Fruit fly (Drosophila melanogaster) whole organism, embryonic: Measurements from ENCODE around the gene mRpL55.
A peak's percentile ranks its signal among the peaks of the same experiment; 100 is the strongest.

Experiments used
- Ada2b ChIP-seq: fragments of 200-800 bp; sonication (Bioruptor generic); IDR thresholded peaks from 2 replicates; pipeline ENCODE4 v1.3.6; 2022; ENCODE audit warnings: missing biosample characterization, missing genetic modification characterization
- BtbVII ChIP-seq: fragments of 200-800 bp; sonication (Bioruptor generic); optimal IDR thresholded peaks from 3 replicates; lab custom pipeline; 2017; ENCODE audit warnings: missing biosample characterization, mild to moderate bottlenecking, missing genetic modification characterization
- CG10321 ChIP-seq: fragments of 200-800 bp; sonication (Bioruptor generic); IDR thresholded peaks from 2 replicates; pipeline ENCODE4 v1.3.6; 2022; ENCODE audit warnings: missing biosample characterization, missing genetic modification characterization
- CG11723 ChIP-seq: fragments of 200-800 bp; sonication (Bioruptor generic); optimal IDR thresholded peaks from 2 replicates; lab custom pipeline; 2017; ENCODE audit warnings: missing biosample characterization, mild to moderate bottlenecking, missing genetic modification characterization
- CG12155 ChIP-seq: fragments of 200-800 bp; sonication (Bioruptor generic); optimal IDR thresholded peaks from 3 replicates; lab custom pipeline; 2016; ENCODE audit warnings: missing biosample characterization, missing genetic modification characterization
- CG1233 ChIP-seq: fragments of 200-800 bp; sonication (Bioruptor generic); optimal IDR thresholded peaks from 4 replicates; lab custom pipeline; 2018; ENCODE audit warnings: missing biosample characterization, mild to moderate bottlenecking, missing genetic modification characterization
- CG12391 ChIP-seq: fragments of 200-800 bp; sonication (Bioruptor generic); optimal IDR thresholded peaks from 3 replicates; lab custom pipeline; 2018; ENCODE audit warnings: missing biosample characterization, mild to moderate bottlenecking, missing genetic modification characterization, moderate library complexity
- CG14014 ChIP-seq: fragments of 200-800 bp; sonication (Bioruptor generic); IDR thresholded peaks from 2 replicates; pipeline ENCODE4 v1.3.6; 2022; ENCODE audit warnings: missing biosample characterization, missing genetic modification characterization
- CG15514 ChIP-seq: fragments of 200-800 bp; sonication (Bioruptor generic); optimal IDR thresholded peaks from 3 replicates; lab custom pipeline; 2017; ENCODE audit warnings: missing biosample characterization, missing genetic modification characterization, mild to moderate bottlenecking, moderate library complexity, missing genetic modification reagents
- CG16863 ChIP-seq: fragments of 200-800 bp; sonication (Bioruptor generic); optimal IDR thresholded peaks from 3 replicates; lab custom pipeline; 2016; ENCODE audit warnings: missing biosample characterization, missing genetic modification characterization
- CG32532 ChIP-seq: fragments of 200-800 bp; sonication (Bioruptor generic); IDR thresholded peaks from 2 replicates; pipeline ENCODE4 v1.3.6; 2022; ENCODE audit warnings: missing biosample characterization, missing genetic modification characterization
- CG6175 ChIP-seq: fragments of 200-800 bp; sonication (Bioruptor generic); IDR thresholded peaks from 3 replicates; pipeline ENCODE4 v1.3.6; 2022; ENCODE audit warnings: missing biosample characterization, missing genetic modification characterization
- CG6813 ChIP-seq: fragments of 200-800 bp; sonication (Bioruptor generic); optimal IDR thresholded peaks from 2 replicates; lab custom pipeline; 2017; ENCODE audit warnings: missing biosample characterization, missing genetic modification characterization, mild to moderate bottlenecking, moderate library complexity, missing genetic modification reagents
- CG7357 ChIP-seq: fragments of 200-800 bp; sonication (Bioruptor generic); IDR thresholded peaks from 3 replicates; pipeline ENCODE4 v1.3.6; 2022; ENCODE audit warnings: missing biosample characterization, missing genetic modification characterization
- CG7556 ChIP-seq: fragments of 200-800 bp; sonication (Bioruptor generic); optimal IDR thresholded peaks from 2 replicates; lab custom pipeline; 2017; ENCODE audit warnings: missing biosample characterization, mild to moderate bottlenecking, missing genetic modification characterization
- CG7839 ChIP-seq: fragments of 200-800 bp; sonication (Bioruptor generic); optimal IDR thresholded peaks from 3 replicates; lab custom pipeline; 2018; ENCODE audit warnings: missing biosample characterization, mild to moderate bottlenecking, missing genetic modification characterization, moderate library complexity
- CG7963 ChIP-seq: fragments of 200-800 bp; sonication (Bioruptor generic); IDR thresholded peaks from 3 replicates; pipeline ENCODE4 v1.3.6; 2022; ENCODE audit warnings: missing biosample characterization, missing genetic modification characterization; ENCODE audit not compliant: partially characterized antibody
- CG9727 ChIP-seq: fragments of 200-800 bp; sonication (Bioruptor generic); optimal IDR thresholded peaks from 3 replicates; lab custom pipeline; 2017; ENCODE audit warnings: missing biosample characterization, mild to moderate bottlenecking, missing genetic modification characterization
- CkIIα-i1 ChIP-seq: fragments of 200-800 bp; sonication (Bioruptor generic); IDR thresholded peaks from 2 replicates; pipeline ENCODE4 v1.3.6; 2022; ENCODE audit warnings: missing biosample characterization, missing genetic modification characterization
- D ChIP-seq, 2 experiments: fragments of 200-800 bp in 1 of 2; fragments of >200 bp in 1 of 2; sonication (Bioruptor generic) in 1 of 2; optimal IDR thresholded peaks; 2 replicates in 1 of 2; 3 replicates in 1 of 2; lab custom pipeline; 2017; ENCODE audit warnings: mild to moderate bottlenecking in 1 of 2, missing biosample characterization in 1 of 2, missing genetic modification characterization in 1 of 2, missing genetic modification reagents in 1 of 2
- Ets97D ChIP-seq: fragments of 200-800 bp; sonication (Bioruptor generic); optimal IDR thresholded peaks from 3 replicates; lab custom pipeline; 2016; ENCODE audit warnings: missing biosample characterization, missing genetic modification characterization
- Hr51 ChIP-seq, 2 experiments: fragments of 200-800 bp; sonication (Bioruptor generic); optimal IDR thresholded peaks; 2 replicates in 1 of 2; 3 replicates in 1 of 2; lab custom pipeline; 2016 to 2018; ENCODE audit warnings: missing biosample characterization in 2 of 2, missing genetic modification characterization in 2 of 2, mild to moderate bottlenecking in 1 of 2, moderate library complexity in 1 of 2
- Hr78 ChIP-seq, 2 experiments: fragments of 200-800 bp in 1 of 2; fragments of >200 bp in 1 of 2; sonication (Bioruptor generic) in 1 of 2; optimal IDR thresholded peaks; 2 replicates each; lab custom pipeline; 2017 to 2019; ENCODE audit warnings: missing biosample characterization in 2 of 2, missing genetic modification characterization in 2 of 2, mild to moderate bottlenecking in 1 of 2, moderate library complexity in 1 of 2
- Mad ChIP-seq: fragments of 200-800 bp; sonication (Bioruptor generic); optimal IDR thresholded peaks from 2 replicates; lab custom pipeline; 2016; ENCODE audit warnings: missing biosample characterization, missing genetic modification characterization
- Med ChIP-seq: fragments of 200-800 bp; sonication (Bioruptor generic); peaks from one replicate; lab custom pipeline; 2016; ENCODE audit warnings: missing biosample characterization, missing genetic modification characterization, mild to moderate bottlenecking, inconsistent platforms, moderate library complexity
- Meics ChIP-seq: fragments of 200-800 bp; sonication (Bioruptor generic); optimal IDR thresholded peaks from 2 replicates; lab custom pipeline; 2017; ENCODE audit warnings: missing biosample characterization, mild to moderate bottlenecking, missing genetic modification characterization
- Neu2 ChIP-seq: fragments of 200-800 bp; sonication (Bioruptor generic); optimal IDR thresholded peaks from 3 replicates; lab custom pipeline; 2016; ENCODE audit warnings: missing biosample characterization, missing genetic modification characterization, borderline replicate concordance
- PHDP ChIP-seq: fragments of 200-800 bp; sonication (Bioruptor generic); optimal IDR thresholded peaks from 3 replicates; lab custom pipeline; 2018; ENCODE audit warnings: missing biosample characterization, mild to moderate bottlenecking, missing genetic modification characterization, moderate library complexity
- Xrp1 ChIP-seq: fragments of 200-800 bp; sonication (Bioruptor generic); IDR thresholded peaks from 2 replicates; pipeline ENCODE4 v1.3.6; 2022; ENCODE audit warnings: missing biosample characterization, missing genetic modification characterization
- chm ChIP-seq: fragments of 200-800 bp; sonication (Bioruptor generic); IDR thresholded peaks from 2 replicates; pipeline ENCODE4 v1.3.6; 2022; ENCODE audit warnings: missing biosample characterization, missing genetic modification characterization
- dimm ChIP-seq: fragments of 200-800 bp; sonication (Bioruptor generic); IDR thresholded peaks from 2 replicates; pipeline ENCODE4 v1.3.6; 2022; ENCODE audit warnings: missing biosample characterization, missing genetic modification characterization
- dysf ChIP-seq: fragments of 200-800 bp; sonication (Bioruptor generic); IDR thresholded peaks from 3 replicates; pipeline ENCODE4 v1.3.6; 2022; ENCODE audit warnings: missing biosample characterization, missing genetic modification characterization
- en ChIP-seq: fragments of 200-800 bp; sonication (Bioruptor generic); optimal IDR thresholded peaks from 2 replicates; lab custom pipeline; 2016; ENCODE audit warnings: missing biosample characterization, missing genetic modification characterization
- eve ChIP-seq, 2 experiments: fragments of >200 bp; optimal IDR thresholded peaks; 2 replicates each; lab custom pipeline; 2017; ENCODE audit warnings: missing biosample characterization in 2 of 2, missing genetic modification characterization in 2 of 2
- gcm2 ChIP-seq: fragments of 200-800 bp; sonication (Bioruptor generic); optimal IDR thresholded peaks from 2 replicates; lab custom pipeline; 2016; ENCODE audit warnings: missing biosample characterization, missing genetic modification characterization
- grau ChIP-seq: fragments of 200-800 bp; optimal IDR thresholded peaks from 3 replicates; lab custom pipeline; 2019; ENCODE audit warnings: missing biosample characterization, mild to moderate bottlenecking, missing genetic modification characterization, moderate library complexity
- lab ChIP-seq: fragments of 200-800 bp; sonication (Bioruptor generic); optimal IDR thresholded peaks from 3 replicates; lab custom pipeline; 2017; ENCODE audit warnings: missing biosample characterization, missing genetic modification characterization, mild to moderate bottlenecking, moderate library complexity, missing genetic modification reagents
- mam ChIP-seq: fragments of 200-800 bp; sonication (Bioruptor generic); optimal IDR thresholded peaks from 3 replicates; lab custom pipeline; 2016; ENCODE audit warnings: missing biosample characterization, missing genetic modification characterization
- phol ChIP-seq: fragments of 200-800 bp; sonication (Bioruptor generic); optimal IDR thresholded peaks from 3 replicates; lab custom pipeline; 2018; ENCODE audit warnings: missing biosample characterization, mild to moderate bottlenecking, missing genetic modification characterization, moderate library complexity
- pum ChIP-seq: fragments of 200-800 bp; sonication (Bioruptor generic); optimal IDR thresholded peaks from 2 replicates; lab custom pipeline; 2016; ENCODE audit warnings: missing biosample characterization, missing genetic modification characterization
- slbo ChIP-seq: fragments of 200-800 bp; sonication (Bioruptor generic); IDR thresholded peaks from 2 replicates; pipeline ENCODE4 v1.3.6; 2022; ENCODE audit warnings: missing biosample characterization, missing genetic modification characterization
- tin ChIP-seq: fragments of 200-800 bp; sonication (Bioruptor generic); optimal IDR thresholded peaks from 3 replicates; lab custom pipeline; 2016; ENCODE audit warnings: missing biosample characterization, missing genetic modification characterization
- toy ChIP-seq: fragments of 200-800 bp; sonication (Bioruptor generic); IDR thresholded peaks from 2 replicates; pipeline ENCODE4 v1.3.6; 2022; ENCODE audit warnings: missing biosample characterization, missing genetic modification characterization
- vnd ChIP-seq: fragments of 200-800 bp; sonication (Bioruptor generic); IDR thresholded peaks from 3 replicates; pipeline ENCODE4 v1.3.6; 2022; ENCODE audit warnings: missing biosample characterization, missing genetic modification characterization; ENCODE audit not compliant: partially characterized antibody
- wor ChIP-seq: fragments of 200-800 bp; sonication (Bioruptor generic); IDR thresholded peaks from 2 replicates; pipeline ENCODE4 v1.3.6; 2022; ENCODE audit warnings: missing biosample characterization, missing genetic modification characterization
- zf30C ChIP-seq: fragments of 200-800 bp; sonication (Bioruptor generic); optimal IDR thresholded peaks from 3 replicates; lab custom pipeline; 2018; ENCODE audit warnings: missing biosample characterization, mild to moderate bottlenecking, missing genetic modification characterization
- zfh1 ChIP-seq: fragments of 200-800 bp; sonication (Bioruptor generic); IDR thresholded peaks from 3 replicates; pipeline ENCODE4 v1.3.6; 2022; ENCODE audit warnings: missing biosample characterization, missing genetic modification characterization

mRpL55 gene

dm6 chr3R:19093127-19093812, 1.4 kb downstream of the mRpL55 start (continued):
- TF ChIP-seq slbo (GFP tag; lab: Robert Waterston, UW) = peak; percentile 62
- TF ChIP-seq pum (GFP tag; lab: Kevin White, UChicago) = peak; percentile 21
- TF ChIP-seq Hr78 (GFP tag; optimal IDR thresholded peaks at IDR 0.05; lab: Kevin White, UChicago) = no peak
- TF ChIP-seq D (optimal IDR thresholded peaks at IDR 0.05; lab: Kevin White, UChicago) = no peak
- TF ChIP-seq D (GFP tag; optimal IDR thresholded peaks at IDR 0.05; lab: Kevin White, UChicago) = peak; percentile 15
- no peak for TF ChIP-seq wor (GFP tag; lab: Robert Waterston, UW)
- peak; percentile 56; the same call in 1 of the 2 replicates for TF ChIP-seq chm
- no peak for TF ChIP-seq zf30C
- TF ChIP-seq zfh1 (GFP tag; lab: Robert Waterston, UW) = 0 out of 3 replicates have a peak, but pooled peaks have one; percentile 3
- TF ChIP-seq Hr51 (GFP tag; optimal IDR thresholded peaks at IDR 0.05; lab: Kevin White, UChicago) = peak in 1 of 2 experiments; percentile 23
- TF ChIP-seq Meics (GFP tag; lab: Kevin White, UChicago) = peak; percentile 38
- 0 out of 3 replicates have a peak, but pooled peaks have one; percentile 5 for TF ChIP-seq CG7357 (GFP tag; lab: Robert Waterston, UW)
- TF ChIP-seq CG12391 (tag; lab: Kevin White, UChicago) = peak; percentile 40
- 0 out of 2 replicates have a peak, but pooled peaks have one; percentile 19 for TF ChIP-seq toy
- TF ChIP-seq CG1233 (GFP tag; lab: Kevin White, UChicago) = peak; percentile 29
- TF ChIP-seq vnd (GFP tag; lab: Robert Waterston, UW) = no peak
- no peak for TF ChIP-seq en (GFP tag; lab: Kevin White, UChicago)
- TF ChIP-seq CG7839 (tag; lab: Kevin White, UChicago) = peak; percentile 42
- TF ChIP-seq CG32532 = peak; percentile 60; the same call in 1 of the 2 replicates
- TF ChIP-seq eve (GFP tag; optimal IDR thresholded peaks at IDR 0.05; lab: Kevin White, UChicago) = peak in 1 of 2 experiments; percentile 56
- no peak for TF ChIP-seq Ets97D (GFP tag; lab: Kevin White, UChicago)
- peak; percentile 34 for TF ChIP-seq phol
- TF ChIP-seq lab (GFP tag; lab: Kevin White, UChicago) = peak; percentile 46
- 0 out of 2 replicates have a peak, but pooled peaks have one; percentile 5 for TF ChIP-seq Xrp1 (GFP tag; lab: Robert Waterston, UW)
- peak; percentile 85 for TF ChIP-seq Med (GFP tag; lab: Kevin White, UChicago)
- no peak for TF ChIP-seq CG16863 (GFP tag; lab: Kevin White, UChicago)
- TF ChIP-seq CG6175 (GFP tag; lab: Robert Waterston, UW) = peak; percentile 54; the same call in 1 of the 3 replicates
- TF ChIP-seq CkIIα-i1 (GFP tag; lab: Robert Waterston, UW) = no peak
- TF ChIP-seq BtbVII (GFP tag; lab: Kevin White, UChicago) = peak; percentile 35
- TF ChIP-seq CG15514 (GFP tag; lab: Kevin White, UChicago) = peak; percentile 7
- peak; percentile 30 for TF ChIP-seq PHDP (tag; lab: Kevin White, UChicago)
- no peak for TF ChIP-seq gcm2 (GFP tag; lab: Kevin White, UChicago)
- peak; percentile 49 for TF ChIP-seq CG7556 (GFP tag; lab: Kevin White, UChicago)
- no peak for TF ChIP-seq Neu2 (GFP tag; lab: Kevin White, UChicago)
- TF ChIP-seq CG11723 = peak; percentile 22
- TF ChIP-seq tin = peak; percentile 45
- no peak for TF ChIP-seq CG10321 (GFP tag; lab: Robert Waterston, UW)
- peak; percentile 33 for TF ChIP-seq grau
- TF ChIP-seq dysf = no peak
- TF ChIP-seq dimm (GFP tag; lab: Robert Waterston, UW) = no peak
- TF ChIP-seq Ada2b (GFP tag; lab: Robert Waterston, UW) = no peak
- TF ChIP-seq mam (GFP tag; lab: Kevin White, UChicago) = no peak
- peak; percentile 58 for TF ChIP-seq CG9727
- TF ChIP-seq CG6813 (GFP tag; lab: Kevin White, UChicago) = no peak
- TF ChIP-seq Mad (GFP tag; lab: Kevin White, UChicago) = no peak
- TF ChIP-seq CG7963 = 0 out of 3 replicates have a peak, but pooled peaks have one; percentile 43
- TF ChIP-seq CG14014 = no peak
- no peak for TF ChIP-seq CG12155 (GFP tag; lab: Kevin White, UChicago)
